Worm (Caenorhabditis elegans): Measurements from ENCODE around the gene srh-33.

DNA sequence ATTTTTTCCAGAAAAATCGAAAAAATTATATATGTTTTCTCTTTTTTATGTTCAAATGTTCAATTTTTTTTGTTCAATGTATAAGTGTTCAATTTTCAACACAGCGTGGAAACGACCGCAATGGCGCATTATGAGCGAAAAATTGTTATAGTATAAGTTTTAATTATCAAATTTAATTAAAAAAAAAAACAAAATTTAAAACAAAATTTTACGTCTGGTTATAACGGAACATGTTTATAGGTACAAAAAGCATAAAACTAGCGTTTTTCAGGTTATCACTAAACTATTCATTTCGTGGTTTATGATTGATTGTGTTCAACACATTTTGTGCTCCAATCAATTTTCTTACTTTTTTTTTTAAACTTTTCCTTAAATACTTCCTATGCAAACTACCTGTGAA, 46.2 kb upstream of the srh-33 start, which contains the start of gene nhr-106:
- TF ChIP-seq ekl-4 (GFP tag; IDR thresholded peaks at IDR 0.05) (no peak), C06A6.2 (GFP tag; conservative IDR thresholded peaks at IDR 0.05) (no peak), madf-10 (tag; optimal IDR thresholded peaks at IDR 0.05) (no peak), unc-130 (GFP tag; optimal IDR thresholded peaks at IDR 0.05) (no peak), F23B12.7 (tag; optimal IDR thresholded peaks at IDR 0.05; ENCODE audit: insufficient read depth) (no peak), egl-18 (GFP tag; IDR thresholded peaks at IDR 0.05) (no peak), egrh-3 (GFP tag; IDR thresholded peaks at IDR 0.05) (no peak)

Data from whole organism, young adult.